Fruit fly (Drosophila melanogaster) whole organism, prepupa: ENCODE results near the gene CG9616.
A peak's percentile ranks its signal among the peaks of the same experiment; 100 is the strongest.

Experiments used
- Blimp-1 ChIP-seq: fragments of 200-800 bp; sonication (Bioruptor generic); optimal IDR thresholded peaks from 3 replicates; lab custom pipeline; 2017; ENCODE audit warnings: missing biosample characterization, missing genetic modification characterization, mild to moderate bottlenecking, moderate library complexity, missing genetic modification reagents
- CG10631 ChIP-seq: fragments of 200-800 bp; sonication (Bioruptor generic); optimal IDR thresholded peaks from 2 replicates; lab custom pipeline; 2016; ENCODE audit warnings: missing biosample characterization, missing genetic modification characterization
- CG10669 ChIP-seq: fragments of 200-800 bp; sonication (Bioruptor generic); optimal IDR thresholded peaks from 3 replicates; lab custom pipeline; 2018; ENCODE audit warnings: missing biosample characterization, mild to moderate bottlenecking, missing genetic modification characterization, moderate library complexity
- CG11294 ChIP-seq: fragments of 200-800 bp; sonication (Bioruptor generic); IDR thresholded peaks from 2 replicates; pipeline ENCODE4 v1.3.6; 2022; ENCODE audit warnings: missing biosample characterization, missing genetic modification characterization
- CG11762 ChIP-seq: fragments of 200-800 bp; sonication (Bioruptor generic); optimal IDR thresholded peaks from 3 replicates; lab custom pipeline; 2016; ENCODE audit warnings: missing biosample characterization, missing genetic modification characterization; ENCODE audit not compliant: insufficient read depth
- CG11902 ChIP-seq: fragments of 200-800 bp; sonication (Bioruptor generic); optimal IDR thresholded peaks from 3 replicates; lab custom pipeline; 2016; ENCODE audit warnings: missing biosample characterization, missing genetic modification characterization
- CG15336 ChIP-seq: fragments of 200-800 bp; sonication (Bioruptor generic); IDR thresholded peaks from 2 replicates; pipeline ENCODE4 v1.3.6; 2022; ENCODE audit warnings: missing biosample characterization, missing genetic modification characterization
- CG16779 ChIP-seq: fragments of 200-800 bp; sonication (Bioruptor generic); optimal IDR thresholded peaks from 3 replicates; lab custom pipeline; 2017; ENCODE audit warnings: missing biosample characterization, mild to moderate bottlenecking, missing genetic modification characterization
- CG3032 ChIP-seq: fragments of 200-800 bp; optimal IDR thresholded peaks from 2 replicates; lab custom pipeline; 2019; ENCODE audit warnings: missing biosample characterization, mild to moderate bottlenecking, missing genetic modification characterization, moderate library complexity
- CG31627 ChIP-seq: fragments of 200-800 bp; sonication (Bioruptor generic); optimal IDR thresholded peaks from 3 replicates; lab custom pipeline; 2016; ENCODE audit warnings: missing biosample characterization, missing genetic modification characterization
- CG32006 ChIP-seq: fragments of 200-800 bp; sonication (Bioruptor generic); optimal IDR thresholded peaks from 3 replicates; lab custom pipeline; 2017; ENCODE audit warnings: missing biosample characterization, mild to moderate bottlenecking, missing genetic modification characterization
- CG34406 ChIP-seq: fragments of 200-800 bp; sonication (Bioruptor generic); optimal IDR thresholded peaks from 3 replicates; lab custom pipeline; 2016; ENCODE audit warnings: missing biosample characterization, missing genetic modification characterization
- CG4318 ChIP-seq: fragments of 200-800 bp; sonication (Bioruptor generic); optimal IDR thresholded peaks from 3 replicates; lab custom pipeline; 2017; ENCODE audit warnings: missing biosample characterization, mild to moderate bottlenecking, missing genetic modification characterization
- CG6163 ChIP-seq: fragments of 200-800 bp; sonication (Bioruptor generic); IDR thresholded peaks from 3 replicates; pipeline ENCODE4 v1.3.6; 2022; ENCODE audit warnings: missing biosample characterization, missing genetic modification characterization
- CG6276 ChIP-seq: fragments of 200-800 bp; sonication (Bioruptor generic); optimal IDR thresholded peaks from 2 replicates; lab custom pipeline; 2017; ENCODE audit warnings: missing biosample characterization, mild to moderate bottlenecking, missing genetic modification characterization
- CG6792 ChIP-seq: fragments of 200-800 bp; sonication (Bioruptor generic); optimal IDR thresholded peaks from 3 replicates; lab custom pipeline; 2016; ENCODE audit warnings: missing biosample characterization, missing genetic modification characterization
- CG6808 ChIP-seq: fragments of 200-800 bp; sonication (Bioruptor generic); optimal IDR thresholded peaks from 3 replicates; lab custom pipeline; 2017; ENCODE audit warnings: missing biosample characterization, missing genetic modification characterization, mild to moderate bottlenecking, moderate library complexity, missing genetic modification reagents
- CG6854 ChIP-seq: fragments of 200-800 bp; sonication (Bioruptor generic); optimal IDR thresholded peaks from 2 replicates; lab custom pipeline; 2017; ENCODE audit warnings: missing biosample characterization, mild to moderate bottlenecking, missing genetic modification characterization
- CG7368 ChIP-seq: fragments of 200-800 bp; sonication (Bioruptor generic); optimal IDR thresholded peaks from 3 replicates; lab custom pipeline; 2016; ENCODE audit warnings: missing biosample characterization, missing genetic modification characterization
- CG9139 ChIP-seq: fragments of 200-800 bp; sonication (Bioruptor generic); optimal IDR thresholded peaks from 3 replicates; lab custom pipeline; 2017; ENCODE audit warnings: missing biosample characterization, mild to moderate bottlenecking, missing genetic modification characterization
- Eip75B ChIP-seq: fragments of 200-800 bp; sonication (Bioruptor generic); optimal IDR thresholded peaks from 3 replicates; lab custom pipeline; 2016; ENCODE audit warnings: missing biosample characterization, missing genetic modification characterization
- Eip78C ChIP-seq: fragments of 200-800 bp; sonication (Bioruptor generic); peaks from one replicate; lab custom pipeline; 2016; ENCODE audit warnings: missing biosample characterization, missing genetic modification characterization
- Eip93F ChIP-seq: fragments of 200-800 bp; sonication (Bioruptor generic); optimal IDR thresholded peaks from 2 replicates; lab custom pipeline; 2016; ENCODE audit warnings: missing biosample characterization, mild to moderate bottlenecking, missing genetic modification characterization
- Ets21C ChIP-seq: fragments of 200-800 bp; sonication (Bioruptor generic); optimal IDR thresholded peaks from 3 replicates; lab custom pipeline; 2016; ENCODE audit warnings: missing biosample characterization, missing genetic modification characterization
- Hr38 ChIP-seq: sonication (Bioruptor generic); optimal IDR thresholded peaks from 2 replicates; lab custom pipeline; 2016; ENCODE audit warnings: missing biosample characterization, missing genetic modification characterization
- Hr39 ChIP-seq: fragments of 200-800 bp; sonication (Bioruptor generic); optimal IDR thresholded peaks from 2 replicates; lab custom pipeline; 2016; ENCODE audit warnings: missing biosample characterization, missing genetic modification characterization
- Hr4 ChIP-seq: fragments of 200-800 bp; sonication (Bioruptor generic); optimal IDR thresholded peaks from 3 replicates; lab custom pipeline; 2016; ENCODE audit warnings: missing biosample characterization, missing genetic modification characterization
- OdsH ChIP-seq: fragments of 200-800 bp; sonication (Bioruptor generic); optimal IDR thresholded peaks from 3 replicates; lab custom pipeline; 2016; ENCODE audit warnings: missing biosample characterization, missing genetic modification characterization
- Smox ChIP-seq: fragments of 200-800 bp; sonication (Bioruptor generic); optimal IDR thresholded peaks from 3 replicates; lab custom pipeline; 2016; ENCODE audit warnings: missing biosample characterization, missing genetic modification characterization
- Sox102F ChIP-seq: fragments of 200-800 bp; sonication (Bioruptor generic); optimal IDR thresholded peaks from 2 replicates; lab custom pipeline; 2016; ENCODE audit warnings: missing biosample characterization, mild to moderate bottlenecking, missing genetic modification characterization
- Sox14 ChIP-seq: fragments of 200-800 bp; sonication (Bioruptor generic); optimal IDR thresholded peaks from 3 replicates; lab custom pipeline; 2016; ENCODE audit warnings: missing biosample characterization, missing genetic modification characterization
- Sox15 ChIP-seq: fragments of 200-800 bp; sonication (Bioruptor generic); optimal IDR thresholded peaks from 3 replicates; lab custom pipeline; 2016; ENCODE audit warnings: missing biosample characterization, missing genetic modification characterization
- achi ChIP-seq: fragments of 200-800 bp; sonication (Bioruptor generic); optimal IDR thresholded peaks from 3 replicates; lab custom pipeline; 2016; ENCODE audit warnings: missing biosample characterization, missing genetic modification characterization
- acj6 ChIP-seq: fragments of 200-800 bp; sonication (Bioruptor generic); optimal IDR thresholded peaks from 3 replicates; lab custom pipeline; 2016; ENCODE audit warnings: missing biosample characterization, missing genetic modification characterization
- cyc ChIP-seq: fragments of 200-800 bp; sonication (Bioruptor generic); optimal IDR thresholded peaks from 3 replicates; lab custom pipeline; 2016; ENCODE audit warnings: missing biosample characterization, missing genetic modification characterization
- dac ChIP-seq: fragments of 200-800 bp; sonication (Bioruptor generic); optimal IDR thresholded peaks from 2 replicates; lab custom pipeline; 2017; ENCODE audit warnings: missing biosample characterization, mild to moderate bottlenecking, missing genetic modification characterization
- dsx ChIP-seq: fragments of 200-800 bp; optimal IDR thresholded peaks from 3 replicates; lab custom pipeline; 2019; ENCODE audit warnings: missing biosample characterization, mild to moderate bottlenecking, missing genetic modification characterization, moderate library complexity; ENCODE audit not compliant: poor library complexity, severe bottlenecking
- fd59A ChIP-seq: fragments of 200-800 bp; sonication (Bioruptor generic); optimal IDR thresholded peaks from 2 replicates; lab custom pipeline; 2017; ENCODE audit warnings: missing biosample characterization, mild to moderate bottlenecking, missing genetic modification characterization, missing genetic modification reagents
- fkh ChIP-seq: fragments of 200-800 bp; sonication (Bioruptor generic); optimal IDR thresholded peaks from 3 replicates; lab custom pipeline; 2017; ENCODE audit warnings: missing biosample characterization, mild to moderate bottlenecking, missing genetic modification characterization, moderate library complexity
- lz ChIP-seq: fragments of 200-800 bp; sonication (Bioruptor generic); optimal IDR thresholded peaks from 3 replicates; lab custom pipeline; 2016; ENCODE audit warnings: missing biosample characterization, missing genetic modification characterization
- net ChIP-seq: fragments of 200-800 bp; sonication (Bioruptor generic); optimal IDR thresholded peaks from 3 replicates; lab custom pipeline; 2016; ENCODE audit warnings: missing biosample characterization, missing genetic modification characterization
- pdm3 ChIP-seq: fragments of 200-800 bp; sonication (Bioruptor generic); optimal IDR thresholded peaks from 3 replicates; lab custom pipeline; 2016; ENCODE audit warnings: missing biosample characterization, missing genetic modification characterization
- salr ChIP-seq, 2 experiments: fragments of 200-800 bp; sonication (Bioruptor generic); optimal IDR thresholded peaks; 3 replicates each; lab custom pipeline; 2016 to 2018; ENCODE audit warnings: missing biosample characterization in 2 of 2, missing genetic modification characterization in 2 of 2, mild to moderate bottlenecking in 1 of 2
- spab ChIP-seq: fragments of 200-800 bp; sonication (Bioruptor generic); optimal IDR thresholded peaks from 2 replicates; lab custom pipeline; 2017; ENCODE audit warnings: missing biosample characterization, mild to moderate bottlenecking, missing genetic modification characterization, missing genetic modification reagents
- svp ChIP-seq: fragments of 200-800 bp; sonication (Bioruptor generic); peaks from one replicate; lab custom pipeline; 2016; ENCODE audit warnings: missing biosample characterization, missing genetic modification characterization
- topi ChIP-seq: fragments of 200-800 bp; sonication (Bioruptor generic); optimal IDR thresholded peaks from 3 replicates; lab custom pipeline; 2016; ENCODE audit warnings: missing biosample characterization, missing genetic modification characterization
- vri ChIP-seq: fragments of 200-800 bp; sonication (Bioruptor generic); optimal IDR thresholded peaks from 3 replicates; lab custom pipeline; 2016; ENCODE audit warnings: missing biosample characterization, mild to moderate bottlenecking, missing genetic modification characterization

Gene CG9616

dm6 chr3R:14292307-14292711 lies 47.0 kb upstream of the CG9616 start (continued):
- TF ChIP-seq CG4318 (GFP tag; lab: Kevin White, UChicago), result peak; percentile 67
- peak; percentile 59 for TF ChIP-seq achi (GFP tag; lab: Kevin White, UChicago)
- peak; percentile 57 for TF ChIP-seq CG10631 (GFP tag; lab: Kevin White, UChicago)
- peak; percentile 50 for TF ChIP-seq CG34406 (GFP tag; lab: Kevin White, UChicago)
- TF ChIP-seq CG6808 (GFP tag; lab: Kevin White, UChicago), result peak; percentile 61
- peak; percentile 56 for TF ChIP-seq CG11762 (GFP tag; lab: Kevin White, UChicago)
- TF ChIP-seq CG6854, result no peak
- TF ChIP-seq CG11294 (GFP tag; lab: Robert Waterston, UW), result no peak
- TF ChIP-seq Eip78C (GFP tag; lab: Kevin White, UChicago), result peak; percentile 91
- TF ChIP-seq CG11902 (GFP tag; lab: Kevin White, UChicago), result peak; percentile 35
- no peak for TF ChIP-seq Eip93F (GFP tag; lab: Kevin White, UChicago)
- TF ChIP-seq Hr39 (GFP tag; lab: Kevin White, UChicago), result peak; percentile 45
- TF ChIP-seq net (GFP tag; lab: Kevin White, UChicago), result peak; percentile 49
- TF ChIP-seq lz (GFP tag; lab: Kevin White, UChicago), result peak; percentile 35
- peak; percentile 45 for TF ChIP-seq pdm3 (GFP tag; lab: Kevin White, UChicago)
- no peak for TF ChIP-seq CG9139 (GFP tag; lab: Kevin White, UChicago)
- no peak for TF ChIP-seq CG7368 (GFP tag; lab: Kevin White, UChicago)
- peak; percentile 50 for TF ChIP-seq acj6 (GFP tag; lab: Kevin White, UChicago)
- TF ChIP-seq Hr38 (GFP tag; lab: Kevin White, UChicago), result no peak
- no peak for TF ChIP-seq fkh (GFP tag; lab: Kevin White, UChicago)
- TF ChIP-seq Eip75B (GFP tag; lab: Kevin White, UChicago), result peak; percentile 29
- no peak for TF ChIP-seq CG16779 (tag; lab: Kevin White, UChicago)
- TF ChIP-seq CG31627, result peak; percentile 31
- peak; percentile 43 for TF ChIP-seq Smox (GFP tag; lab: Kevin White, UChicago)
- peak; percentile 84 for TF ChIP-seq CG32006 (GFP tag; lab: Kevin White, UChicago)
- peak; percentile 24 for TF ChIP-seq cyc (GFP tag; lab: Kevin White, UChicago)
- TF ChIP-seq Sox15 (GFP tag; lab: Kevin White, UChicago), result peak; percentile 24
- TF ChIP-seq CG15336 (GFP tag; lab: Robert Waterston, UW), result peak; percentile 41
- TF ChIP-seq, all 60 proteins: peak for 46

- TF ChIP-seq dsx (GFP tag; lab: Kevin White, UChicago) (peak; percentile 83), Sox14 (GFP tag; lab: Kevin White, UChicago) (peak; percentile 78), CG32006 (GFP tag; lab: Kevin White, UChicago) (peak; percentile 91), fd59A (GFP tag; lab: Kevin White, UChicago) (peak; percentile 81), CG6163 (peak; percentile 79; the same call in 2 of the 3 replicates), CG7368 (GFP tag; lab: Kevin White, UChicago) (peak; percentile 75), OdsH (GFP tag; lab: Kevin White, UChicago) (peak; percentile 82), vri (peak; percentile 80), topi (GFP tag; lab: Kevin White, UChicago) (peak; percentile 78), CG10631 (GFP tag; lab: Kevin White, UChicago) (peak; percentile 78), cyc (GFP tag; lab: Kevin White, UChicago) (peak; percentile 68), CG6276 (GFP tag; lab: Kevin White, UChicago) (peak; percentile 89), CG16779 (tag; lab: Kevin White, UChicago) (peak; percentile 77), Hr4 (GFP tag; lab: Kevin White, UChicago) (peak; percentile 82), Sox102F (peak; percentile 84), Hr39 (GFP tag; lab: Kevin White, UChicago) (peak; percentile 65), CG6792 (GFP tag; lab: Kevin White, UChicago) (peak; percentile 77), CG6854 (peak; percentile 85), spab (GFP tag; lab: Kevin White, UChicago) (peak; percentile 81), Sox15 (GFP tag; lab: Kevin White, UChicago) (peak; percentile 48), salr (GFP tag; optimal IDR thresholded peaks at IDR 0.05; lab: Kevin White, UChicago) (peak; percentile 78 to 80), Ets21C (GFP tag; lab: Kevin White, UChicago) (peak; percentile 60), acj6 (GFP tag; lab: Kevin White, UChicago) (peak; percentile 80), CG15336 (GFP tag; lab: Robert Waterston, UW) (peak; percentile 93), dac (peak; percentile 49), CG10669 (GFP tag; lab: Kevin White, UChicago) (peak; percentile 83), Smox (GFP tag; lab: Kevin White, UChicago) (peak; percentile 83), Blimp-1 (peak; percentile 66), CG11902 (GFP tag; lab: Kevin White, UChicago) (peak; percentile 49), Eip78C (GFP tag; lab: Kevin White, UChicago) (peak; percentile 98), CG11294 (GFP tag; lab: Robert Waterston, UW) (peak; percentile 59), pdm3 (GFP tag; lab: Kevin White, UChicago) (peak; percentile 74), svp (peak; percentile 95), CG3032 (peak; percentile 87)
These were observed 46.2 kb upstream of the CG9616 start for dm6 chr3R:14291431-14291830.
